Fruit fly (Drosophila melanogaster): ENCODE data around the gene Spn77Bb.

Gene Spn77Bb

DNA sequence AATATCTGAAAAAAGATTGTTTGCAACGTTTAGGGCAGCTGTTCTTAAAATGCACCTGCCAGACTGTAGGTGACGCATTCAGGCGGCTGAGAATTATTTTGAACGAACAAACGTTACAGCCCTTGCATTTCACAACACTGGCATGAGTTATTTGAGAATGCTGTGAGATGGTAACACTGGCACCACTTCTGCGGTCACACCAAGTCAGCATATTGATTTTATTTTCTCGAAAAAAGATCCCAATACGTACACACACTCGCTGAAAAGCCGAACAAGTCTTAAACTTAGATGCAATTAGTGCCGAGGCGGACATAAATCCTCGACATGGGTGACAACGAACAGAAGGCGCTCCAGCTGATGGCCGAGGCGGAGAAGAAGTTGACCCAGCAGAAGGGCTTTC is 7.3 kb upstream of the Spn77Bb start, which contains the start of gene alphaSnap (continued):
- peak; percentile 8; the same call in 1 of the 2 replicates for TF ChIP-seq sob (GFP tag; IDR thresholded peaks at IDR 0.05)
- no peak for TF ChIP-seq eve (GFP tag; optimal IDR thresholded peaks at IDR 0.05)
- TF ChIP-seq CG30020 (tag; optimal IDR thresholded peaks at IDR 0.05): peak; percentile 41
- TF ChIP-seq CG8290 (GFP tag; optimal IDR thresholded peaks at IDR 0.05): no peak
- TF ChIP-seq CG8290 (tag; optimal IDR thresholded peaks at IDR 0.05): peak in 1 of 2 experiments; percentile 73
- TF ChIP-seq H15 (GFP tag; IDR thresholded peaks at IDR 0.05): 0 out of 3 replicates have a peak, but pooled peaks have one; percentile 30
- no peak for TF ChIP-seq Aef1 (GFP tag; IDR thresholded peaks at IDR 0.05)
- TF ChIP-seq unc-4 (GFP tag; IDR thresholded peaks at IDR 0.05; ENCODE audit: partially characterized antibody): 0 out of 2 replicates have a peak, but pooled peaks have one; percentile 40
- TF ChIP-seq Kr (GFP tag; optimal IDR thresholded peaks at IDR 0.05): no peak
- TF ChIP-seq nom (GFP tag; optimal IDR thresholded peaks at IDR 0.05): peak; percentile 20
- TF ChIP-seq gro (GFP tag; optimal IDR thresholded peaks at IDR 0.05): peak; percentile 31
- TF ChIP-seq CG1647 (GFP tag; optimal IDR thresholded peaks at IDR 0.05): peak; percentile 14
- TF ChIP-seq shn (GFP tag; optimal IDR thresholded peaks at IDR 0.05): peak; percentile 17
- peak; percentile 37 for TF ChIP-seq Scr (GFP tag; IDR thresholded peaks at IDR 0.05; ENCODE audit: partially characterized antibody)
- no peak for TF ChIP-seq tap (tag; optimal IDR thresholded peaks at IDR 0.05)
- TF ChIP-seq CG9932 (GFP tag; IDR thresholded peaks at IDR 0.05): peak; percentile 43; the same call in 1 of the 2 replicates
- TF ChIP-seq CG13775 (GFP tag; optimal IDR thresholded peaks at IDR 0.05): peak; percentile 30
- no peak for TF ChIP-seq D19A (tag; optimal IDR thresholded peaks at IDR 0.05)
- TF ChIP-seq NC2β (GFP tag; optimal IDR thresholded peaks at IDR 0.05): no peak
- TF ChIP-seq CG13424 (tag; optimal IDR thresholded peaks at IDR 0.05): peak; percentile 11
- no peak for TF ChIP-seq CG10274 (GFP tag; optimal IDR thresholded peaks at IDR 0.05)
- TF ChIP-seq CG6654 (GFP tag; optimal IDR thresholded peaks at IDR 0.05): no peak
- TF ChIP-seq CG12219 (GFP tag; optimal IDR thresholded peaks at IDR 0.05): no peak
- TF ChIP-seq gcm2 (GFP tag; optimal IDR thresholded peaks at IDR 0.05): no peak
- TF ChIP-seq Trl (optimal IDR thresholded peaks at IDR 0.05): no peak
- peak; percentile 36 for TF ChIP-seq Trl (GFP tag; optimal IDR thresholded peaks at IDR 0.05)
- TF ChIP-seq MESR4 (GFP tag; optimal IDR thresholded peaks at IDR 0.05): peak; percentile 96
- no peak for TF ChIP-seq CG18476 (GFP tag; optimal IDR thresholded peaks at IDR 0.05)
- TF ChIP-seq chm (GFP tag; IDR thresholded peaks at IDR 0.05): peak; percentile 58; the same call in 1 of the 2 replicates
- TF ChIP-seq MBD-R2 (GFP tag; IDR thresholded peaks at IDR 0.05): peak; percentile 83
- TF ChIP-seq Xbp1 (GFP tag; optimal IDR thresholded peaks at IDR 0.05): peak; percentile 54
- TF ChIP-seq Hr51 (GFP tag; optimal IDR thresholded peaks at IDR 0.05): peak in 1 of 2 experiments; percentile 9
- peak; percentile 61 for TF ChIP-seq CG17186 (GFP tag; optimal IDR thresholded peaks at IDR 0.05)
- peak; percentile 50 for TF ChIP-seq caup (GFP tag; optimal IDR thresholded peaks at IDR 0.05; ENCODE audit: severe bottlenecking)
- TF ChIP-seq BEAF-32 (GFP tag; optimal IDR thresholded peaks at IDR 0.05): peak; percentile 60
- TF ChIP-seq Atf6 (GFP tag; IDR thresholded peaks at IDR 0.05): peak; percentile 11; the same call in 1 of the 2 replicates
- peak; percentile 56 for TF ChIP-seq Ets97D (GFP tag; optimal IDR thresholded peaks at IDR 0.05)
- TF ChIP-seq CG3163 (GFP tag; optimal IDR thresholded peaks at IDR 0.05): no peak
- TF ChIP-seq pum (GFP tag; optimal IDR thresholded peaks at IDR 0.05): no peak
- TF ChIP-seq Dbx (GFP tag; IDR thresholded peaks at IDR 0.05): peak; percentile 33; the same call in 1 of the 3 replicates
- no peak for TF ChIP-seq Mrtf (GFP tag; IDR thresholded peaks at IDR 0.05)
- TF ChIP-seq tll (GFP tag; optimal IDR thresholded peaks at IDR 0.05): peak in 1 of 2 experiments; percentile 41
- peak; percentile 57 for TF ChIP-seq Hmr (GFP tag; optimal IDR thresholded peaks at IDR 0.05)
- TF ChIP-seq bbx (GFP tag; IDR thresholded peaks at IDR 0.05; ENCODE audit: partially characterized antibody): peak; percentile 57; the same call in 1 of the 2 replicates
- peak; percentile 32 for TF ChIP-seq CG3995 (GFP tag; optimal IDR thresholded peaks at IDR 0.05)
- TF ChIP-seq CG4424 (GFP tag; optimal IDR thresholded peaks at IDR 0.05): peak; percentile 6
- peak; percentile 23 for TF ChIP-seq CG12391 (tag; optimal IDR thresholded peaks at IDR 0.05)
- 0 out of 2 replicates have a peak, but pooled peaks have one; percentile 21 for TF ChIP-seq HLH3B (GFP tag; IDR thresholded peaks at IDR 0.05)
- peak; percentile 50; the same call in 1 of the 3 replicates for TF ChIP-seq ci (GFP tag; IDR thresholded peaks at IDR 0.05)
- TF ChIP-seq tx (GFP tag; optimal IDR thresholded peaks at IDR 0.05): peak; percentile 13
